Worm (Caenorhabditis elegans): Measurements from ENCODE around the gene srd-9.

DNA sequence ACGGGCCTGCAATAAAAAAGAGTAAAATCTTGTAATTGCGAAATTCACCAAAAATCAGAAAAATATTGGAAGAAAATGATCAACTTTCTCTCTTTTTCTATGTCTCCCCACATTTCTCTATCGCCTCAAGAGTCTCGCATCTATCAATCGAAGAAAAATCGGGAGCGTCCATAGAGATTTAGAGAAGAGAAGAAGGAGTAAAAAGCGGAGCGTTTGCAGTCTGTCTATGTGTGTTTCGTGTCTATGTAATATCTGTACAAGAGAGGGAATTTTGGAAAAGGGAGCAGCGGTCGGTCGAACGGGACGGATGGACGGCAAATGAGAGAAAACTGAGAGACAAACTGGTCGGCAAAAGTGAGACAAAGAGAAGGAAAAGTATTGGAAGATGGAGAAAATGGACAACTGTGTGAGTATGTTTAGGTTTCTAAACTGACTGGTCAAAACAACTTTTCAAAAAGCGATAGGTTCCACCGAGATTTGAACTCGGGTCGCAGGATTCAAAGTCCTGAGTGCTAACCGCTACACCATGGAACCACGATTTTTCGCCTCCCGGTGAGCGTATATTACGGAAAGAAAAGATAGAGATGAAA lies 21.8 kb upstream of the srd-9 start:
- TF ChIP-seq unc-98 (GFP tag; IDR thresholded peaks at IDR 0.05), result no peak
- TF ChIP-seq lin-35 (GFP tag; optimal IDR thresholded peaks at IDR 0.05), result peak in 1 of 2 experiments; percentile 6
- TF ChIP-seq mab-9 (GFP tag; IDR thresholded peaks at IDR 0.05), result no peak
- no peak for TF ChIP-seq F16B12.6 (tag; optimal IDR thresholded peaks at IDR 0.05)
- TF ChIP-seq unc-130 (tag; optimal IDR thresholded peaks at IDR 0.05), result no peak
- TF ChIP-seq Y116A8C.19 (tag; optimal IDR thresholded peaks at IDR 0.05; ENCODE audit: borderline replicate concordance), result no peak

Measured in whole organism, L1 larva.